Worm (Caenorhabditis elegans) whole organism, L4/young adult: ENCODE results near the gene C04H4.1.

Source experiments
- W03F9.2 ChIP-seq: fragments of 150-350 bp; optimal IDR thresholded peaks from 2 replicates; lab custom pipeline; 2014; ENCODE audit warnings: missing biosample characterization, missing genetic modification characterization
- him-1 ChIP-seq: sonication (generic microtip); optimal IDR thresholded peaks from 2 replicates; lab custom pipeline; 2016; ENCODE audit warnings: missing genotype, missing genetic modification reagents, missing genetic modification characterization, missing compliant biosample characterization

DNA sequence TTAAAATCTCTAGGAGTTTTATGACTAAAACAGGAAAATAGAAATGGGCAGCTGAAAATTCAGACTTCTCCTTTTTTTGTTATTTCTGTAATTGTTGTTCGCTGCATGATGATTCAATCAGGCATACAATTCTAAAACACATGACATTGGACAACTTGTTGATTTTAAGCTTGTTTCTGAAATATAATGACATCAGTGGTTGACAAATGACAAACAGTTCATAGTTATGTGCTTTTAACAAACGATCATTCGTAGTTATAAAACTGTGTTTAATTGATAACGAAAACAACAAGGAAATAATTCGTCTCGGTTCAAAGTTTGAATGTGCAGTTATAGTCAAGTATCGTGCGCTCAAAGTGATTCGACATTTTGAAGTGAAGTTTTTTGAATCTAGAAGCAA is 10.4 kb upstream of the C04H4.1 start:
- TF ChIP-seq him-1 (tag; lab: Kevin White, UChicago), result no peak
- TF ChIP-seq W03F9.2, result no peak
